Worm (Caenorhabditis elegans) whole organism, young adult: Measurements from ENCODE around the gene arx-2.

Experiments used
- F10E7.11 ChIP-seq: sonication (generic microtip); optimal IDR thresholded peaks from 2 replicates; lab custom pipeline; 2017; ENCODE audit warnings: mild to moderate bottlenecking, missing genetic modification characterization, moderate library complexity, missing compliant biosample characterization
- F33H1.4 ChIP-seq: fragments of 200-800 bp; sonication (Bioruptor generic); IDR thresholded peaks from 2 replicates; pipeline ENCODE4 v1.3.6; 2022; ENCODE audit warnings: missing genetic modification reagents, missing genetic modification characterization, missing compliant biosample characterization
- F37B4.10 ChIP-seq: fragments of 200-800 bp; sonication (Bioruptor generic); IDR thresholded peaks from 2 replicates; pipeline ENCODE4 v1.3.6; 2022; ENCODE audit warnings: missing genetic modification characterization, missing compliant biosample characterization
- F52B5.7 ChIP-seq: sonication (generic microtip); optimal IDR thresholded peaks from 2 replicates; lab custom pipeline; 2016; ENCODE audit warnings: mild to moderate bottlenecking, missing genetic modification characterization, missing compliant biosample characterization
- F57C9.4 ChIP-seq: sonication (generic microtip); optimal IDR thresholded peaks from 2 replicates; lab custom pipeline; 2017; ENCODE audit warnings: mild to moderate bottlenecking, missing genetic modification characterization, missing compliant biosample characterization
- K12H6.12 ChIP-seq: fragments of 200-800 bp; sonication (Bioruptor generic); optimal IDR thresholded peaks from 2 replicates; lab custom pipeline; 2018; ENCODE audit warnings: mild to moderate bottlenecking, missing genetic modification characterization, missing compliant biosample characterization
- T07F8.4 ChIP-seq: sonication (generic microtip); optimal IDR thresholded peaks from 2 replicates; lab custom pipeline; 2016; ENCODE audit warnings: mild to moderate bottlenecking, missing genetic modification characterization, moderate library complexity, missing compliant biosample characterization
- Y53G8AR.9 ChIP-seq: fragments of 200-800 bp; sonication (Bioruptor generic); conservative IDR thresholded peaks from 2 replicates; pipeline ENCODE4 v1.3.6; 2022; ENCODE audit warnings: missing genetic modification reagents, missing genetic modification characterization, missing compliant biosample characterization
- Y95B8A.8 ChIP-seq: fragments of 200-800 bp; sonication (Bioruptor generic); IDR thresholded peaks from 2 replicates; pipeline ENCODE4 v1.3.6; 2022; ENCODE audit warnings: missing genetic modification reagents, missing genetic modification characterization, missing compliant biosample characterization
- ama-1 ChIP-seq, 3 experiments: fragments of 150-350 bp in 1 of 3; sonication (generic microtip) in 2 of 3; optimal IDR thresholded peaks; 2 replicates each; lab custom pipeline; 2014 to 2018; ENCODE audit warnings: missing biosample characterization in 2 of 3, missing genetic modification characterization in 2 of 3, missing genetic modification reagents in 2 of 3
- bed-2 ChIP-seq: fragments of 200-800 bp; sonication (Bioruptor generic); IDR thresholded peaks from 2 replicates; pipeline ENCODE4 v1.3.6; 2022; ENCODE audit warnings: missing genetic modification reagents, missing genetic modification characterization, missing compliant biosample characterization
- ccch-3 ChIP-seq: fragments of 200-800 bp; sonication (Bioruptor generic); optimal IDR thresholded peaks from 2 replicates; lab custom pipeline; 2018; ENCODE audit warnings: mild to moderate bottlenecking, missing genetic modification characterization, missing compliant biosample characterization
- cebp-1 ChIP-seq, 2 experiments: fragments of 200-800 bp in 1 of 2; sonication (Bioruptor generic) in 1 of 2; sonication (generic microtip) in 1 of 2; IDR thresholded peaks in 1 of 2; optimal IDR thresholded peaks in 1 of 2; 2 replicates each; pipeline versions ENCODE4 v1.3.6 to Lab custom; 2017 to 2022; ENCODE audit warnings: missing compliant biosample characterization in 2 of 2, missing genetic modification characterization in 2 of 2, mild to moderate bottlenecking in 1 of 2, missing genetic modification reagents in 1 of 2, moderate library complexity in 1 of 2
- cebp-2 ChIP-seq: fragments of 200-800 bp; sonication (Bioruptor generic); IDR thresholded peaks from 2 replicates; pipeline ENCODE4 v1.3.6; 2022; ENCODE audit warnings: missing genetic modification characterization, missing compliant biosample characterization
- ceh-58 ChIP-seq: fragments of 200-800 bp; sonication (Bioruptor generic); IDR thresholded peaks from 2 replicates; pipeline ENCODE4 v1.3.6; 2022; ENCODE audit warnings: missing genetic modification characterization, missing compliant biosample characterization
- die-1 ChIP-seq: sonication (generic microtip); optimal IDR thresholded peaks from 2 replicates; lab custom pipeline; 2016; ENCODE audit warnings: missing genotype, mild to moderate bottlenecking, missing genetic modification characterization, missing compliant biosample characterization
- dpff-1 ChIP-seq: sonication (generic microtip); optimal IDR thresholded peaks from 2 replicates; lab custom pipeline; 2017; ENCODE audit warnings: mild to moderate bottlenecking, missing genetic modification characterization, missing compliant biosample characterization
- egl-18 ChIP-seq: fragments of 200-800 bp; sonication (Bioruptor generic); IDR thresholded peaks from 2 replicates; pipeline ENCODE4 v1.3.6; 2022; ENCODE audit warnings: missing genetic modification reagents, missing genetic modification characterization, missing compliant biosample characterization
- ets-4 ChIP-seq: fragments of 200-800 bp; sonication (Bioruptor generic); optimal IDR thresholded peaks from 2 replicates; lab custom pipeline; 2018; ENCODE audit warnings: mild to moderate bottlenecking, missing genetic modification characterization, missing compliant biosample characterization
- fkh-3 ChIP-seq: sonication (generic microtip); optimal IDR thresholded peaks from 2 replicates; lab custom pipeline; 2016; ENCODE audit warnings: mild to moderate bottlenecking, missing genetic modification characterization, missing compliant biosample characterization
- him-1 ChIP-seq: sonication (generic microtip); optimal IDR thresholded peaks from 2 replicates; lab custom pipeline; 2016; ENCODE audit warnings: missing genotype, missing genetic modification reagents, missing genetic modification characterization, missing compliant biosample characterization
- hlh-26 ChIP-seq: fragments of 200-800 bp; sonication (Bioruptor generic); conservative IDR thresholded peaks from 2 replicates; pipeline ENCODE4 v1.3.6; 2022; ENCODE audit warnings: missing genetic modification reagents, missing genetic modification characterization, missing compliant biosample characterization
- hmg-20 ChIP-seq: fragments of 200-800 bp; sonication (Bioruptor generic); IDR thresholded peaks from 2 replicates; pipeline ENCODE4 v1.3.6; 2022; ENCODE audit warnings: missing genetic modification reagents, missing genetic modification characterization, missing compliant biosample characterization
- let-526 ChIP-seq: fragments of 200-800 bp; sonication (Bioruptor generic); IDR thresholded peaks from 2 replicates; pipeline ENCODE4 v1.3.6; 2022; ENCODE audit warnings: missing genetic modification reagents, missing genetic modification characterization, missing compliant biosample characterization
- lin-26 ChIP-seq: fragments of 200-800 bp; sonication (Bioruptor generic); IDR thresholded peaks from 2 replicates; pipeline ENCODE4 v1.3.6; 2022; ENCODE audit warnings: missing genetic modification reagents, missing genetic modification characterization, missing compliant biosample characterization
- lin-40 ChIP-seq: sonication (generic microtip); optimal IDR thresholded peaks from 2 replicates; lab custom pipeline; 2016; ENCODE audit warnings: missing genetic modification characterization, mild to moderate bottlenecking, missing compliant biosample characterization, missing genotype, missing genetic modification reagents
- lin-54 ChIP-seq: fragments of 200-800 bp; sonication (Bioruptor generic); optimal IDR thresholded peaks from 2 replicates; lab custom pipeline; 2018; ENCODE audit warnings: mild to moderate bottlenecking, missing genetic modification characterization, missing compliant biosample characterization
- madf-10 ChIP-seq: sonication (generic microtip); optimal IDR thresholded peaks from 2 replicates; lab custom pipeline; 2016; ENCODE audit warnings: mild to moderate bottlenecking, missing genetic modification characterization, missing compliant biosample characterization
- mel-28 ChIP-seq: sonication (generic microtip); optimal IDR thresholded peaks from 2 replicates; lab custom pipeline; 2016; ENCODE audit warnings: borderline replicate concordance, mild to moderate bottlenecking, missing genetic modification characterization, missing compliant biosample characterization
- mes-4 ChIP-seq: sonication (generic microtip); optimal IDR thresholded peaks from 2 replicates; lab custom pipeline; 2016; ENCODE audit warnings: missing genotype, missing genetic modification characterization, missing compliant biosample characterization
- nfyb-1 ChIP-seq: fragments of 200-800 bp; sonication (Bioruptor generic); IDR thresholded peaks from 2 replicates; pipeline ENCODE4 v1.3.6; 2022; ENCODE audit warnings: missing genetic modification reagents, missing genetic modification characterization, missing compliant biosample characterization
- nhr-120 ChIP-seq: fragments of 200-800 bp; sonication (Bioruptor generic); IDR thresholded peaks from 2 replicates; pipeline ENCODE4 v1.3.6; 2022; ENCODE audit warnings: missing genetic modification characterization, missing compliant biosample characterization
- nhr-27 ChIP-seq: fragments of 200-800 bp; sonication (Bioruptor generic); optimal IDR thresholded peaks from 2 replicates; lab custom pipeline; 2018; ENCODE audit warnings: mild to moderate bottlenecking, missing genetic modification characterization, moderate library complexity, missing compliant biosample characterization
- nhr-80 ChIP-seq: sonication (generic microtip); optimal IDR thresholded peaks from 2 replicates; lab custom pipeline; 2016; ENCODE audit warnings: missing genetic modification characterization, missing compliant biosample characterization
- rcor-1 ChIP-seq: fragments of 200-800 bp; sonication (Bioruptor generic); IDR thresholded peaks from 2 replicates; pipeline ENCODE4 v1.3.6; 2022; ENCODE audit warnings: missing genetic modification reagents, missing genetic modification characterization, missing compliant biosample characterization
- rec-8 ChIP-seq, 2 experiments: sonication (generic microtip); optimal IDR thresholded peaks; 2 replicates each; lab custom pipeline; 2016; ENCODE audit warnings: mild to moderate bottlenecking in 2 of 2, missing genetic modification characterization in 2 of 2, missing genetic modification reagents in 2 of 2, missing genotype in 2 of 2, missing biosample characterization in 1 of 2, missing compliant biosample characterization in 1 of 2, moderate library complexity in 1 of 2
- repo-1 ChIP-seq: sonication (generic microtip); optimal IDR thresholded peaks from 2 replicates; lab custom pipeline; 2017; ENCODE audit warnings: mild to moderate bottlenecking, missing genetic modification characterization, missing compliant biosample characterization
- snpc-1.3 ChIP-seq: sonication (generic microtip); optimal IDR thresholded peaks from 2 replicates; lab custom pipeline; 2017; ENCODE audit warnings: missing genetic modification characterization, mild to moderate bottlenecking, missing compliant biosample characterization, antibody characterized with exemption, moderate library complexity, missing genotype, missing genetic modification reagents; ENCODE audit not compliant: insufficient read depth
- snpc-3.4 ChIP-seq: sonication (generic microtip); optimal IDR thresholded peaks from 2 replicates; lab custom pipeline; 2017; ENCODE audit warnings: missing genetic modification characterization, mild to moderate bottlenecking, missing compliant biosample characterization, antibody characterized with exemption, moderate library complexity, missing genotype, missing genetic modification reagents
- sptf-2 ChIP-seq: fragments of 200-800 bp; sonication (Bioruptor generic); optimal IDR thresholded peaks from 2 replicates; lab custom pipeline; 2018; ENCODE audit warnings: mild to moderate bottlenecking, missing genetic modification characterization, missing compliant biosample characterization
- tbp1 ChIP-seq: fragments of 200-800 bp; sonication (Bioruptor generic); optimal IDR thresholded peaks from 2 replicates; lab custom pipeline; 2018; ENCODE audit warnings: mild to moderate bottlenecking, missing genetic modification characterization, missing compliant biosample characterization
- tbx-9 ChIP-seq: sonication (generic microtip); optimal IDR thresholded peaks from 2 replicates; lab custom pipeline; 2016; ENCODE audit warnings: borderline replicate concordance, missing genetic modification characterization, inconsistent platforms, missing compliant biosample characterization
- tlf-1 ChIP-seq: fragments of 200-800 bp; sonication (Bioruptor generic); optimal IDR thresholded peaks from 2 replicates; lab custom pipeline; 2018; ENCODE audit warnings: mild to moderate bottlenecking, missing genetic modification characterization, missing compliant biosample characterization
- unc-62 ChIP-seq: fragments of 150-350 bp; optimal IDR thresholded peaks from 2 replicates; lab custom pipeline; 2014; ENCODE audit warnings: missing biosample characterization, missing genetic modification reagents, missing genetic modification characterization
- zim-3 ChIP-seq: sonication (generic microtip); optimal IDR thresholded peaks from 2 replicates; lab custom pipeline; 2017; ENCODE audit warnings: mild to moderate bottlenecking, missing genetic modification characterization, moderate library complexity, missing compliant biosample characterization
- ztf-26 ChIP-seq: sonication (generic microtip); optimal IDR thresholded peaks from 2 replicates; lab custom pipeline; 2017; ENCODE audit warnings: missing genetic modification characterization, missing compliant biosample characterization
- ztf-6 ChIP-seq: fragments of 200-800 bp; sonication (Bioruptor generic); IDR thresholded peaks from 2 replicates; pipeline ENCODE4 v1.3.6; 2022; ENCODE audit warnings: missing genetic modification reagents, missing genetic modification characterization, missing compliant biosample characterization

Gene arx-2

ce11 chrV:10352928-10353427 is 14.8 kb upstream of the arx-2 start, which contains the start of gene nol-56 (continued):
- peak; percentile 33 for TF ChIP-seq snpc-1.3 (tag; lab: Kevin White, UChicago)
- no peak for TF ChIP-seq ccch-3 (GFP tag; lab: Kevin White, UChicago)
- TF ChIP-seq him-1 (tag; lab: Kevin White, UChicago) = no peak
- no peak for TF ChIP-seq dpff-1 (tag; lab: Kevin White, UChicago)
- TF ChIP-seq rcor-1 (GFP tag; lab: Robert Waterston, UW) = 0 out of 2 replicates have a peak, but pooled peaks have one; percentile 15
- no peak for TF ChIP-seq T07F8.4 (tag; lab: Kevin White, UChicago)
- TF ChIP-seq Y53G8AR.9 (GFP tag; lab: Robert Waterston, UW) = 0 out of 2 replicates have a peak, but pooled peaks have one; percentile 38
- TF ChIP-seq F52B5.7 (tag; lab: Kevin White, UChicago) = no peak
- TF ChIP-seq madf-10 (tag; lab: Kevin White, UChicago) = peak; percentile 29
- TF ChIP-seq F10E7.11 (tag; lab: Kevin White, UChicago) = no peak
- no peak for TF ChIP-seq ceh-58 (GFP tag; lab: Robert Waterston, UW)
- no peak for TF ChIP-seq ztf-6 (GFP tag; lab: Robert Waterston, UW)
- no peak for TF ChIP-seq hlh-26 (GFP tag; lab: Robert Waterston, UW)
- TF ChIP-seq repo-1 (tag; lab: Kevin White, UChicago) = no peak
- peak; percentile 48 for TF ChIP-seq tlf-1 (GFP tag; lab: Kevin White, UChicago)
- TF ChIP-seq ztf-26 = no peak
- TF ChIP-seq unc-62 = no peak
- peak; percentile 47 for TF ChIP-seq tbp1
- no peak for TF ChIP-seq ets-4 (GFP tag; lab: Kevin White, UChicago)
- no peak for TF ChIP-seq zim-3 (tag; lab: Kevin White, UChicago)
- TF ChIP-seq fkh-3 (tag; lab: Kevin White, UChicago) = no peak
- peak; percentile 71 for TF ChIP-seq lin-40 (tag; lab: Kevin White, UChicago)
- TF ChIP-seq nhr-27 (tag; lab: Kevin White, UChicago) = no peak
- TF ChIP-seq cebp-2 = no peak
- peak; percentile 16 for TF ChIP-seq nhr-80 (tag; lab: Kevin White, UChicago)
- peak; percentile 14; the same call in 1 of the 2 replicates for TF ChIP-seq bed-2 (GFP tag; lab: Robert Waterston, UW)
- TF ChIP-seq egl-18 (GFP tag; lab: Robert Waterston, UW) = no peak
- 0 out of 2 replicates have a peak, but pooled peaks have one; percentile 25 for TF ChIP-seq let-526 (GFP tag; lab: Robert Waterston, UW)
- TF ChIP-seq ama-1 (optimal IDR thresholded peaks at IDR 0.05; lab: Kevin White, UChicago) = no peak
- no peak for TF ChIP-seq ama-1 (GFP tag; optimal IDR thresholded peaks at IDR 0.05; lab: Kevin White, UChicago)
- no peak for TF ChIP-seq nhr-120 (GFP tag; lab: Robert Waterston, UW)
- no peak for TF ChIP-seq mes-4
- TF ChIP-seq cebp-1 (GFP tag; IDR thresholded peaks at IDR 0.05; lab: Robert Waterston, UW) = no peak
- peak; percentile 53 for TF ChIP-seq cebp-1 (tag; optimal IDR thresholded peaks at IDR 0.05; lab: Kevin White, UChicago)
- no peak for TF ChIP-seq tbx-9 (tag; lab: Kevin White, UChicago)
- no peak for TF ChIP-seq mel-28
- no peak for TF ChIP-seq F57C9.4
- TF ChIP-seq snpc-3.4 (tag; lab: Kevin White, UChicago) = no peak
- no peak for TF ChIP-seq F37B4.10
- no peak for TF ChIP-seq lin-26
- peak; percentile 72 for TF ChIP-seq lin-54 (GFP tag; lab: Kevin White, UChicago)
- TF ChIP-seq K12H6.12 (tag; lab: Kevin White, UChicago) = peak; percentile 24
- TF ChIP-seq rec-8 (tag; optimal IDR thresholded peaks at IDR 0.05; lab: Kevin White, UChicago) = no peak
- TF ChIP-seq sptf-2 (GFP tag; lab: Kevin White, UChicago) = no peak
- no peak for TF ChIP-seq die-1 (tag; lab: Kevin White, UChicago)
- 0 out of 2 replicates have a peak, but pooled peaks have one; percentile 25 for TF ChIP-seq hmg-20 (GFP tag; lab: Robert Waterston, UW)
- TF ChIP-seq Y95B8A.8 = no peak
- 0 out of 2 replicates have a peak, but pooled peaks have one; percentile 62 for TF ChIP-seq nfyb-1
- TF ChIP-seq F33H1.4 (GFP tag; lab: Robert Waterston, UW) = peak; percentile 95
